Fruit fly (Drosophila melanogaster) whole organism, pupa: ENCODE data around the gene Nckx30C.

Source experiments
- CG14655 ChIP-seq: fragments of 200-800 bp; sonication (Bioruptor generic); optimal IDR thresholded peaks from 3 replicates; lab custom pipeline; 2017; ENCODE audit warnings: mild to moderate bottlenecking, missing biosample characterization, missing genetic modification reagents, missing genetic modification characterization
- CG15710 ChIP-seq: fragments of 200-800 bp; sonication (Bioruptor generic); optimal IDR thresholded peaks from 2 replicates; lab custom pipeline; 2018; ENCODE audit warnings: missing biosample characterization, mild to moderate bottlenecking, missing genetic modification characterization, moderate library complexity
- CG34367 ChIP-seq: fragments of 200-800 bp; sonication (Bioruptor generic); optimal IDR thresholded peaks from 2 replicates; lab custom pipeline; 2018; ENCODE audit warnings: missing biosample characterization, mild to moderate bottlenecking, missing genetic modification characterization
- CG4496 ChIP-seq: fragments of 200-800 bp; sonication (Bioruptor generic); IDR thresholded peaks from 3 replicates; pipeline ENCODE4 v1.3.6; 2022; ENCODE audit warnings: missing biosample characterization, missing genetic modification characterization
- CG8159 ChIP-seq: fragments of 200-800 bp; sonication (Bioruptor generic); optimal IDR thresholded peaks from 3 replicates; lab custom pipeline; 2018; ENCODE audit warnings: missing biosample characterization, mild to moderate bottlenecking, missing genetic modification characterization, moderate library complexity
- CG9948 ChIP-seq: fragments of 200-800 bp; sonication (Bioruptor generic); optimal IDR thresholded peaks from 2 replicates; lab custom pipeline; 2018; ENCODE audit warnings: missing biosample characterization, mild to moderate bottlenecking, missing genetic modification characterization, moderate library complexity
- D1 ChIP-seq: fragments of 200-800 bp; sonication (Bioruptor generic); optimal IDR thresholded peaks from 2 replicates; lab custom pipeline; 2018; ENCODE audit warnings: missing biosample characterization, mild to moderate bottlenecking, missing genetic modification characterization, moderate library complexity
- EcR ChIP-seq: fragments of 200-800 bp; sonication (Bioruptor generic); optimal IDR thresholded peaks from 3 replicates; lab custom pipeline; 2019; ENCODE audit warnings: missing biosample characterization, missing genetic modification characterization, mild to moderate bottlenecking, moderate library complexity, missing genetic modification reagents
- Ets98B ChIP-seq: fragments of 200-800 bp; sonication (Bioruptor generic); IDR thresholded peaks from 2 replicates; pipeline ENCODE4 v1.3.6; 2022; ENCODE audit warnings: missing biosample characterization, missing genetic modification characterization
- Snoo ChIP-seq: fragments of 200-800 bp; sonication (Bioruptor generic); optimal IDR thresholded peaks from 3 replicates; lab custom pipeline; 2017; ENCODE audit warnings: missing biosample characterization, mild to moderate bottlenecking, missing genetic modification characterization, inconsistent platforms
- fd96Ca ChIP-seq: fragments of 200-800 bp; sonication (Bioruptor generic); IDR thresholded peaks from 3 replicates; pipeline ENCODE4 v1.3.6; 2022; ENCODE audit warnings: missing biosample characterization, missing genetic modification characterization
- gl ChIP-seq: fragments of 200-800 bp; sonication (Bioruptor generic); optimal IDR thresholded peaks from 2 replicates; lab custom pipeline; 2018; ENCODE audit warnings: missing biosample characterization, mild to moderate bottlenecking, missing genetic modification characterization
- rn ChIP-seq: fragments of 200-800 bp; sonication (Bioruptor generic); IDR thresholded peaks from 2 replicates; pipeline ENCODE4 v1.3.6; 2022; ENCODE audit warnings: missing biosample characterization, missing genetic modification characterization

DNA sequence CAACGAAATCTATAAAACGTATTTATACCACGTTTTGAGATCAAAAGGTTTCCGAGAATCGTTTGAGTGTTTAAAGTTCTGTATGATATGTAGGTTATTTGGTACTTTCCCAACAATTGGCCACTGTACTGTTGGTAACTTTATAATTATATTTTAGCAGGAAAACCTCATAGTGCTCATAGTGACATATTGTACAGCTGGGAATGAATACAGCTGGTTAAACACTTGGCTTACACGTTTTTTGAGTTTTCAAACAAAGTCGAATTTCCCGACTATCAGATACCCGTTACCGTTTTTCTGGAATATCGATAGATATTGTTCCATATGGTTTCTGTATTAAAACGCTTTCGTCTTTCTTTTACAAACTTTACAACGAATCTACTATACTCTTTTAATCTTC lies 32.1 kb upstream of the Nckx30C start:
- TF ChIP-seq CG4496 (GFP tag; lab: Robert Waterston, UW) (no peak), Ets98B (GFP tag; lab: Robert Waterston, UW) (no peak), Snoo (tag; lab: Kevin White, UChicago) (no peak), CG8159 (tag; lab: Kevin White, UChicago) (no peak), rn (GFP tag; lab: Robert Waterston, UW) (no peak), EcR (GFP tag; lab: Kevin White, UChicago) (no peak), CG9948 (tag; lab: Kevin White, UChicago) (no peak), CG34367 (tag; lab: Kevin White, UChicago) (no peak), CG15710 (tag; lab: Kevin White, UChicago) (no peak), fd96Ca (GFP tag; lab: Robert Waterston, UW) (no peak), D1 (tag; lab: Kevin White, UChicago) (no peak), CG14655 (no peak), gl (tag; lab: Kevin White, UChicago) (no peak)
